Fruit fly (Drosophila melanogaster): Measurements from ENCODE around the gene CG14315.

CG14315 gene

dm6 chr3R:18156608-18157007 is 1.9 kb upstream of the CG14315 start:
- TF ChIP-seq Sin3A (optimal IDR thresholded peaks at IDR 0.05) (no peak), Myc (optimal IDR thresholded peaks at IDR 0.05) (no peak), h (optimal IDR thresholded peaks at IDR 0.05) (no peak), ttk (optimal IDR thresholded peaks at IDR 0.05) (no peak), insv (optimal IDR thresholded peaks at IDR 0.05) (no peak)

- TF ChIP-seq ttk (optimal IDR thresholded peaks at IDR 0.05): no peak
- no peak for TF ChIP-seq Myc (optimal IDR thresholded peaks at IDR 0.05)
- no peak for TF ChIP-seq psq (optimal IDR thresholded peaks at IDR 0.05)
- no peak for TF ChIP-seq h (optimal IDR thresholded peaks at IDR 0.05)
- TF ChIP-seq Sin3A (optimal IDR thresholded peaks at IDR 0.05): no peak
- TF ChIP-seq insv (optimal IDR thresholded peaks at IDR 0.05): no peak
These were observed 1.0 kb upstream of the CG14315 start for dm6 chr3R:18157459-18157858.

- TF ChIP-seq h (optimal IDR thresholded peaks at IDR 0.05) (no peak), psq (optimal IDR thresholded peaks at IDR 0.05) (no peak), Myc (optimal IDR thresholded peaks at IDR 0.05) (no peak), ttk (optimal IDR thresholded peaks at IDR 0.05) (no peak), insv (optimal IDR thresholded peaks at IDR 0.05) (no peak), Sin3A (optimal IDR thresholded peaks at IDR 0.05) (no peak)
These were observed 1.8 kb downstream of the CG14315 start for dm6 chr3R:18160165-18160814.

dm6 chr3R:18164052-18164722 is 5.7 kb downstream of the CG14315 start, which contains the start of the genes CG7218 and Cbp20:
Gene CG7218 (minus strand): TSS chr3R:18164397.
Gene Cbp20 (plus strand): TSS chr3R:18164661.
- TF ChIP-seq ttk (optimal IDR thresholded peaks at IDR 0.05): no peak
- TF ChIP-seq Myc (optimal IDR thresholded peaks at IDR 0.05): no peak
- no peak for TF ChIP-seq psq (optimal IDR thresholded peaks at IDR 0.05)
- TF ChIP-seq insv (optimal IDR thresholded peaks at IDR 0.05): no peak
- no peak for TF ChIP-seq Sin3A (optimal IDR thresholded peaks at IDR 0.05)
- no peak for TF ChIP-seq h (optimal IDR thresholded peaks at IDR 0.05)

dm6 chr3R:18166261-18166720 is 7.8 kb downstream of the CG14315 start:
- TF ChIP-seq Sin3A (optimal IDR thresholded peaks at IDR 0.05) (no peak), insv (optimal IDR thresholded peaks at IDR 0.05) (no peak), psq (optimal IDR thresholded peaks at IDR 0.05) (no peak), Myc (optimal IDR thresholded peaks at IDR 0.05) (no peak), ttk (optimal IDR thresholded peaks at IDR 0.05) (no peak), h (optimal IDR thresholded peaks at IDR 0.05) (no peak)

- TF ChIP-seq h (optimal IDR thresholded peaks at IDR 0.05) (no peak), psq (optimal IDR thresholded peaks at IDR 0.05) (no peak), insv (optimal IDR thresholded peaks at IDR 0.05) (no peak), Sin3A (optimal IDR thresholded peaks at IDR 0.05) (no peak), Myc (optimal IDR thresholded peaks at IDR 0.05) (no peak), ttk (optimal IDR thresholded peaks at IDR 0.05) (no peak)
These were observed 8.6 kb downstream of the CG14315 start, which contains the start of the genes CG7215 and Prx5 for dm6 chr3R:18167173-18167415. Gene CG7215 (minus strand): TSS chr3R:18167273. Gene Prx5 (minus strand): TSS chr3R:18167273.

- TF ChIP-seq psq (optimal IDR thresholded peaks at IDR 0.05): no peak
- TF ChIP-seq Sin3A (optimal IDR thresholded peaks at IDR 0.05): no peak
These were observed 9.1 kb downstream of the CG14315 start, which contains the start of gene wrd for dm6 chr3R:18167416-18168237. Gene wrd (plus strand): TSS chr3R:18167757.

- no peak for TF ChIP-seq Myc (optimal IDR thresholded peaks at IDR 0.05)
- no peak for TF ChIP-seq ttk (optimal IDR thresholded peaks at IDR 0.05)
- TF ChIP-seq h (optimal IDR thresholded peaks at IDR 0.05): no peak
- no peak for TF ChIP-seq psq (optimal IDR thresholded peaks at IDR 0.05)
- no peak for TF ChIP-seq insv (optimal IDR thresholded peaks at IDR 0.05)
- TF ChIP-seq Sin3A (optimal IDR thresholded peaks at IDR 0.05): no peak
These were observed 9.9 kb downstream of the CG14315 start for dm6 chr3R:18168398-18168797.

dm6 chr3R:18168929-18169350 is 10.4 kb downstream of the CG14315 start:
- TF ChIP-seq psq (optimal IDR thresholded peaks at IDR 0.05): no peak
- no peak for TF ChIP-seq Sin3A (optimal IDR thresholded peaks at IDR 0.05)

- TF ChIP-seq insv (optimal IDR thresholded peaks at IDR 0.05) (no peak), ttk (optimal IDR thresholded peaks at IDR 0.05) (no peak), Myc (optimal IDR thresholded peaks at IDR 0.05) (no peak), Sin3A (optimal IDR thresholded peaks at IDR 0.05) (no peak), psq (optimal IDR thresholded peaks at IDR 0.05) (no peak), h (optimal IDR thresholded peaks at IDR 0.05) (no peak)
These were observed 11.6 kb downstream of the CG14315 start for dm6 chr3R:18169982-18170531.

dm6 chr3R:18171983-18172967 is 13.8 kb downstream of the CG14315 start:
- no peak for TF ChIP-seq Myc (optimal IDR thresholded peaks at IDR 0.05)
- TF ChIP-seq psq (optimal IDR thresholded peaks at IDR 0.05): no peak
- TF ChIP-seq ttk (optimal IDR thresholded peaks at IDR 0.05): no peak
- TF ChIP-seq h (optimal IDR thresholded peaks at IDR 0.05): no peak
- TF ChIP-seq insv (optimal IDR thresholded peaks at IDR 0.05): no peak
- TF ChIP-seq Sin3A (optimal IDR thresholded peaks at IDR 0.05): no peak
